Fruit fly (Drosophila melanogaster): Measurements from ENCODE around the gene CG42613.
A peak's percentile ranks its signal among the peaks of the same experiment; 100 is the strongest.

Gene CG42613

DNA sequence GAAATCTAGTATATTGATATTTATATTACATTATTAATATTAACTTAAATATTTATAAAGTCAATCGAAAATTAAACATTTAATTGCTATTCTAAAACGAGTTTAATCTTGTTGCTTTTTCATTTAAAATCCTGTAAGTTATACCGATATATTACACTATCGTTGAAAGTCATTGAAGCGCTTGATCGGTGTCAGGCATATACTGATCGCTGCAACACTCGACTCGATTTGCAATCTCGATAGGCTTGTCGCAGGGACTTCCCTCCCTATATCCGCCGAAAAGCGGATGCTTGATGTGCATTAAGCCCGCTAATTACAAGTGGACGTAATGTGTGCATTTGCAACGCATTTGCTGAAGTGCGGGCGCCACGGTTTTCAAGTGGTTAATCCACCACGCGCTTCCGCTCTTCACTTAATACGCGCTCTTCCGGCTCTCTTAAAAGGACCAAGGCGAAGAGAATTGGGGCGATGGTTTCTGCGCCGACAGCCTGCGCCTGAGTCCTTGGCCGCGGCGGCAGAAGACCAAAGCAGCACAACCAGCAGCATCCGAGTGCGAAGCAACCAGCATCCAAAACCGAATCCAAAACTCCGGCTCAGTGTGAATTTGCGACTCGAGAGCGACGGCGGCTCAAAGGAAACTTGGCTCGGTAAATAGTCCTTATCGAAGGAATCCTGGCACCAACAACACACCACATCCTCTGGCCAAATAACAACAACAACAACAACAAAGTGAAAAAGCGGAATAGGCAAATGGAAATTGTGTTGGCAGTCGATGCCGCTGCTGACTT is at the start of gene CG42613 (continued):
- peak; percentile 56 for TF ChIP-seq tio (GFP tag; optimal IDR thresholded peaks at IDR 0.05)
- TF ChIP-seq CG10979 (tag; optimal IDR thresholded peaks at IDR 0.05): peak; percentile 57
- no peak for TF ChIP-seq Kr (GFP tag; optimal IDR thresholded peaks at IDR 0.05)
- TF ChIP-seq jing (GFP tag; optimal IDR thresholded peaks at IDR 0.05): peak; percentile 25
- TF ChIP-seq CrebB (tag; optimal IDR thresholded peaks at IDR 0.05): peak; percentile 51
- peak; percentile 98 for TF ChIP-seq stwl (tag; optimal IDR thresholded peaks at IDR 0.05)
- no peak for TF ChIP-seq hb (GFP tag; IDR thresholded peaks at IDR 0.05; ENCODE audit: partially characterized antibody)
- peak; percentile 72 for TF ChIP-seq CG10654 (GFP tag; optimal IDR thresholded peaks at IDR 0.05)
- TF ChIP-seq ranshi (GFP tag; IDR thresholded peaks at IDR 0.05): peak; percentile 50
- no peak for TF ChIP-seq pnt (GFP tag; optimal IDR thresholded peaks at IDR 0.05)
- no peak for TF ChIP-seq Hr78 (GFP tag; optimal IDR thresholded peaks at IDR 0.05)
- peak; percentile 69 for TF ChIP-seq CG31365 (tag; optimal IDR thresholded peaks at IDR 0.05)
- TF ChIP-seq CG12744 (GFP tag; optimal IDR thresholded peaks at IDR 0.05): peak; percentile 59
- no peak for TF ChIP-seq CG13123 (GFP tag; optimal IDR thresholded peaks at IDR 0.05)
- TF ChIP-seq CG3847 (GFP tag; IDR thresholded peaks at IDR 0.05): peak; percentile 34
- TF ChIP-seq Pdp1 (GFP tag; optimal IDR thresholded peaks at IDR 0.05): peak in 1 of 2 experiments; percentile 20
- no peak for TF ChIP-seq crol (GFP tag; IDR thresholded peaks at IDR 0.05)
- TF ChIP-seq usp (GFP tag; optimal IDR thresholded peaks at IDR 0.05): no peak
- TF ChIP-seq CG9727 (GFP tag; optimal IDR thresholded peaks at IDR 0.05): peak; percentile 78
- TF ChIP-seq zfh2 (GFP tag; optimal IDR thresholded peaks at IDR 0.05): peak; percentile 9
- no peak for TF ChIP-seq tna (GFP tag; IDR thresholded peaks at IDR 0.05; ENCODE audit: partially characterized antibody)
- peak; percentile 93 for TF ChIP-seq CG7987 (GFP tag; optimal IDR thresholded peaks at IDR 0.05)
- peak; percentile 64 for TF ChIP-seq zen2 (GFP tag; IDR thresholded peaks at IDR 0.05; ENCODE audit: partially characterized antibody)
- peak; percentile 1 for TF ChIP-seq gfzf (GFP tag; optimal IDR thresholded peaks at IDR 0.05)
- TF ChIP-seq Dll (GFP tag; IDR thresholded peaks at IDR 0.05; ENCODE audit: partially characterized antibody): peak; percentile 72; the same call in 3 of the 4 replicates
- peak; percentile 53; the same call in 1 of the 3 replicates for TF ChIP-seq H15 (GFP tag; IDR thresholded peaks at IDR 0.05)
- TF ChIP-seq dimm (GFP tag; IDR thresholded peaks at IDR 0.05): no peak; the same call in 1 of the 2 replicates
- TF ChIP-seq fd3F (GFP tag; optimal IDR thresholded peaks at IDR 0.05): peak; percentile 42
- TF ChIP-seq lab (GFP tag; optimal IDR thresholded peaks at IDR 0.05): peak; percentile 81
- TF ChIP-seq CG32767 (GFP tag; IDR thresholded peaks at IDR 0.05): no peak
- TF ChIP-seq sens (GFP tag): peak; percentile 88
- peak; percentile 32 to 69 for TF ChIP-seq bsh (GFP tag; optimal IDR thresholded peaks at IDR 0.05)
- 0 out of 2 replicates have a peak, but pooled peaks have one; percentile 9 for TF ChIP-seq al (GFP tag; IDR thresholded peaks at IDR 0.05)
- peak; percentile 7 for TF ChIP-seq Usf (GFP tag; optimal IDR thresholded peaks at IDR 0.05)
- peak; percentile 72 for TF ChIP-seq CG10209 (GFP tag; optimal IDR thresholded peaks at IDR 0.05)
- no peak for TF ChIP-seq CG1832 (GFP tag; optimal IDR thresholded peaks at IDR 0.05)
- TF ChIP-seq CG6654 (GFP tag; optimal IDR thresholded peaks at IDR 0.05): peak; percentile 35
- TF ChIP-seq CG9817 (tag; optimal IDR thresholded peaks at IDR 0.05): peak; percentile 62
- no peak for TF ChIP-seq CG15073 (GFP tag; optimal IDR thresholded peaks at IDR 0.05)
- TF ChIP-seq Lpt (GFP tag; optimal IDR thresholded peaks at IDR 0.05): no peak
- TF ChIP-seq pita (GFP tag; optimal IDR thresholded peaks at IDR 0.05): no peak
- peak; percentile 25; the same call in 1 of the 3 replicates for TF ChIP-seq mld (GFP tag; IDR thresholded peaks at IDR 0.05; ENCODE audit: partially characterized antibody)
- no peak for TF ChIP-seq prd (optimal IDR thresholded peaks at IDR 0.05)
- TF ChIP-seq prd (GFP tag; IDR thresholded peaks at IDR 0.05): peak; percentile 28
- TF ChIP-seq CG30403 (GFP tag; optimal IDR thresholded peaks at IDR 0.05): peak; percentile 44
- TF ChIP-seq Opbp (GFP tag; IDR thresholded peaks at IDR 0.05; ENCODE audit: partially characterized antibody): peak; percentile 74
- no peak for TF ChIP-seq dan (GFP tag; IDR thresholded peaks at IDR 0.05)
- TF ChIP-seq CG6813 (GFP tag; optimal IDR thresholded peaks at IDR 0.05): peak; percentile 74
